Worm (Caenorhabditis elegans) whole organism, late embryonic: ENCODE results near the gene gcy-12.

Source experiments
- hlh-15 ChIP-seq: sonication (generic microtip); optimal IDR thresholded peaks from 2 replicates; lab custom pipeline; 2016; ENCODE audit warnings: missing genetic modification characterization, missing compliant biosample characterization
- pha-4 ChIP-seq: fragments of 150-350 bp; optimal IDR thresholded peaks from 2 replicates; lab custom pipeline; 2018; ENCODE audit warnings: missing biosample characterization, missing genetic modification reagents, missing genetic modification characterization
- pqm-1 ChIP-seq: sonication (generic microtip); optimal IDR thresholded peaks from 2 replicates; lab custom pipeline; 2016; ENCODE audit warnings: missing genetic modification characterization, missing compliant biosample characterization

DNA sequence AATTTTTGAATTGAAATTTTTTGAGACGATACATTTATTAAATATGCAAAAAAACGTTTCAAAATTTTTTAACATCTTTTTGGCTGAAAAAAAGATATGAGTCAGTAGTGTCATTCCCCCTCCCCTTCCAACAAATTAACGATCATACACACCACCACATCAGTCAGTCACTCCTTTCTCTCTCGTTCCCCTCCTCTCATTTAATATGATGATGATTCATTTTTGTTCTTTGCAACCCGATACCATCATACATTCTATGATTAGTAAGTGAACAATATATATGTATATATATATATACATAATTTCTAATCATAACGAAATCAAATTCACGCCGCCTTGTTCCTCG is 25.6 kb downstream of the gcy-12 start:
- TF ChIP-seq hlh-15 (tag; lab: Kevin White, UChicago) (no peak), pqm-1 (no peak), pha-4 (tag; lab: Kevin White, UChicago) (no peak)
